Worm (Caenorhabditis elegans) whole organism, L2 larva: ENCODE results near the gene K04G11.3.
A peak's percentile ranks its signal among the peaks of the same experiment; 100 is the strongest.

Experiments used
- C34F6.9 ChIP-seq: fragments of 150-350 bp; optimal IDR thresholded peaks from 2 replicates; lab custom pipeline; 2014; ENCODE audit warnings: missing biosample characterization, missing genetic modification characterization
- F13H6.1 ChIP-seq: sonication (generic microtip); optimal IDR thresholded peaks from 2 replicates; lab custom pipeline; 2016; ENCODE audit warnings: missing genetic modification characterization, missing compliant biosample characterization
- R02D3.7 ChIP-seq: fragments of 150-350 bp; optimal IDR thresholded peaks from 2 replicates; lab custom pipeline; 2014; ENCODE audit warnings: missing biosample characterization, missing genetic modification characterization
- Y55F3AM.14 ChIP-seq: fragments of 200-800 bp; sonication (Bioruptor generic); optimal IDR thresholded peaks from 2 replicates; lab custom pipeline; 2018; ENCODE audit warnings: mild to moderate bottlenecking, missing genetic modification characterization, missing compliant biosample characterization
- alr-1 ChIP-seq: fragments of 150-350 bp; optimal IDR thresholded peaks from 2 replicates; lab custom pipeline; 2014; ENCODE audit warnings: missing biosample characterization, missing genetic modification characterization
- aly-2 ChIP-seq: fragments of 150-350 bp; optimal IDR thresholded peaks from 2 replicates; lab custom pipeline; 2014; ENCODE audit warnings: missing biosample characterization, missing genetic modification characterization
- ama-1 ChIP-seq: fragments of 150-350 bp; optimal IDR thresholded peaks from 2 replicates; lab custom pipeline; 2018; ENCODE audit warnings: inconsistent platforms
- blmp-1 ChIP-seq: sonication (generic microtip); optimal IDR thresholded peaks from 2 replicates; lab custom pipeline; 2017; ENCODE audit warnings: missing genetic modification characterization, mild to moderate bottlenecking, missing compliant biosample characterization, antibody characterized with exemption, moderate library complexity; ENCODE audit not compliant: insufficient read depth
- ceh-16 ChIP-seq: fragments of 150-350 bp; optimal IDR thresholded peaks from 2 replicates; lab custom pipeline; 2014; ENCODE audit warnings: missing biosample characterization, missing genetic modification characterization
- ceh-82 ChIP-seq: fragments of 150-350 bp; optimal IDR thresholded peaks from 2 replicates; lab custom pipeline; 2014; ENCODE audit warnings: missing biosample characterization, missing genetic modification characterization
- crh-2 ChIP-seq: sonication (generic microtip); optimal IDR thresholded peaks from 2 replicates; lab custom pipeline; 2017; ENCODE audit warnings: missing biosample characterization, missing genetic modification characterization
- dmd-4 ChIP-seq: sonication (generic microtip); optimal IDR thresholded peaks from 2 replicates; lab custom pipeline; 2017; ENCODE audit warnings: missing biosample characterization, missing genetic modification characterization
- egl-27 ChIP-seq: sonication (generic microtip); optimal IDR thresholded peaks from 3 replicates; lab custom pipeline; 2017; ENCODE audit warnings: missing biosample characterization, missing genetic modification reagents, missing genetic modification characterization
- elt-1 ChIP-seq: fragments of 150-350 bp; optimal IDR thresholded peaks from 2 replicates; lab custom pipeline; 2014; ENCODE audit warnings: missing biosample characterization, missing genetic modification characterization
- fos-1 ChIP-seq: fragments of 150-350 bp; optimal IDR thresholded peaks from 2 replicates; lab custom pipeline; 2014; ENCODE audit warnings: missing biosample characterization, missing genetic modification characterization
- gmeb-1 ChIP-seq: fragments of 150-350 bp; optimal IDR thresholded peaks from 2 replicates; lab custom pipeline; 2014; ENCODE audit warnings: missing biosample characterization, missing genetic modification characterization
- lin-11 ChIP-seq: fragments of 150-350 bp; sonication (generic microtip); optimal IDR thresholded peaks from 2 replicates; lab custom pipeline; 2014; ENCODE audit warnings: missing biosample characterization, missing genetic modification characterization, inconsistent platforms, mixed read lengths
- lin-13 ChIP-seq: fragments of 150-350 bp; optimal IDR thresholded peaks from 2 replicates; lab custom pipeline; 2014; ENCODE audit warnings: missing biosample characterization, missing genetic modification reagents, missing genetic modification characterization
- lin-39 ChIP-seq: fragments of 150-350 bp; optimal IDR thresholded peaks from 2 replicates; lab custom pipeline; 2014; ENCODE audit warnings: missing biosample characterization, missing genetic modification reagents, missing genetic modification characterization
- lsy-2 ChIP-seq, 2 experiments: fragments of 150-350 bp in 1 of 2; sonication (generic microtip) in 1 of 2; optimal IDR thresholded peaks; 2 replicates each; lab custom pipeline; 2014 to 2017; ENCODE audit warnings: missing biosample characterization in 2 of 2, missing genetic modification characterization in 2 of 2
- mab-5 ChIP-seq: fragments of 150-350 bp; optimal IDR thresholded peaks from 2 replicates; lab custom pipeline; 2014; ENCODE audit warnings: missing biosample characterization, missing genetic modification characterization
- mbf-1 ChIP-seq: sonication (generic microtip); optimal IDR thresholded peaks from 2 replicates; lab custom pipeline; 2017; ENCODE audit warnings: missing biosample characterization, missing genetic modification characterization
- mdl-1 ChIP-seq, 2 experiments: fragments of 150-350 bp in 1 of 2; sonication (generic microtip) in 1 of 2; optimal IDR thresholded peaks; 2 replicates each; lab custom pipeline; 2017; ENCODE audit warnings: missing biosample characterization in 2 of 2, missing genetic modification characterization in 2 of 2
- nhr-11 ChIP-seq: fragments of 150-350 bp; optimal IDR thresholded peaks from 2 replicates; lab custom pipeline; 2014; ENCODE audit warnings: missing biosample characterization, missing genetic modification characterization
- nhr-12 ChIP-seq: fragments of 150-350 bp; optimal IDR thresholded peaks from 2 replicates; lab custom pipeline; 2014; ENCODE audit warnings: missing biosample characterization, missing genetic modification characterization
- nhr-129 ChIP-seq: fragments of 150-350 bp; optimal IDR thresholded peaks from 2 replicates; lab custom pipeline; 2014; ENCODE audit warnings: missing biosample characterization, missing genetic modification characterization
- nhr-21 ChIP-seq: fragments of 150-350 bp; optimal IDR thresholded peaks from 2 replicates; lab custom pipeline; 2014; ENCODE audit warnings: missing biosample characterization, missing genetic modification characterization
- nhr-237 ChIP-seq: fragments of 150-350 bp; optimal IDR thresholded peaks from 2 replicates; lab custom pipeline; 2014; ENCODE audit warnings: missing biosample characterization, missing genetic modification characterization
- nhr-25 ChIP-seq: fragments of 150-350 bp; sonication (generic microtip); optimal IDR thresholded peaks from 3 replicates; lab custom pipeline; 2014; ENCODE audit warnings: missing biosample characterization, missing genetic modification characterization
- peb-1 ChIP-seq: fragments of 150-350 bp; optimal IDR thresholded peaks from 2 replicates; lab custom pipeline; 2014; ENCODE audit warnings: missing biosample characterization, missing genetic modification characterization
- sem-4 ChIP-seq: fragments of 150-350 bp; optimal IDR thresholded peaks from 2 replicates; lab custom pipeline; 2014; ENCODE audit warnings: missing biosample characterization, missing genetic modification reagents, missing genetic modification characterization
- skn-1 ChIP-seq: sonication (generic microtip); optimal IDR thresholded peaks from 2 replicates; lab custom pipeline; 2017; ENCODE audit warnings: missing biosample characterization, missing genetic modification characterization
- sma-3 ChIP-seq: sonication (generic microtip); optimal IDR thresholded peaks from 2 replicates; lab custom pipeline; 2016; ENCODE audit warnings: missing genetic modification reagents, missing genetic modification characterization, missing compliant biosample characterization
- sma-9 ChIP-seq, 2 experiments: fragments of 150-350 bp in 1 of 2; sonication (generic microtip) in 1 of 2; optimal IDR thresholded peaks; 2 replicates each; lab custom pipeline; 2014 to 2016; ENCODE audit warnings: missing genetic modification characterization in 2 of 2, mild to moderate bottlenecking in 1 of 2, missing biosample characterization in 1 of 2, missing compliant biosample characterization in 1 of 2, missing genetic modification reagents in 1 of 2, moderate library complexity in 1 of 2
- snpc-4 ChIP-seq: fragments of 150-350 bp; optimal IDR thresholded peaks from 2 replicates; lab custom pipeline; 2014; ENCODE audit warnings: missing biosample characterization, missing genetic modification characterization
- unc-39 ChIP-seq: fragments of 150-350 bp; optimal IDR thresholded peaks from 2 replicates; lab custom pipeline; 2014; ENCODE audit warnings: missing biosample characterization, missing genetic modification characterization
- unc-55 ChIP-seq: fragments of 150-350 bp; sonication (generic microtip); optimal IDR thresholded peaks from 3 replicates; lab custom pipeline; 2014; ENCODE audit warnings: missing biosample characterization, missing genetic modification reagents, missing genetic modification characterization
- unc-62 ChIP-seq: fragments of 150-350 bp; optimal IDR thresholded peaks from 2 replicates; lab custom pipeline; 2014; ENCODE audit warnings: missing biosample characterization, missing genetic modification reagents, missing genetic modification characterization
- zag-1 ChIP-seq: fragments of 150-350 bp; optimal IDR thresholded peaks from 2 replicates; lab custom pipeline; 2014; ENCODE audit warnings: missing biosample characterization, missing genetic modification characterization
- ztf-1 ChIP-seq: fragments of 200-800 bp; sonication (Bioruptor generic); conservative IDR thresholded peaks from 2 replicates; pipeline ENCODE4 v1.3.6; 2022; ENCODE audit warnings: missing genetic modification characterization, missing compliant biosample characterization
- ztf-4 ChIP-seq: fragments of 150-350 bp; optimal IDR thresholded peaks from 2 replicates; lab custom pipeline; 2014; ENCODE audit warnings: missing biosample characterization, missing genetic modification characterization

K04G11.3 gene

ce11 chrX:14312416-14312815 lies 35.1 kb downstream of the K04G11.3 start (continued):
- TF ChIP-seq crh-2 = peak; percentile 55
- peak; percentile 6 for TF ChIP-seq mab-5 (tag; lab: Kevin White, UChicago)
- no peak for TF ChIP-seq aly-2
- TF ChIP-seq F13H6.1 (tag; lab: Kevin White, UChicago) = peak; percentile 86
- no peak for TF ChIP-seq ama-1
- TF ChIP-seq lin-39 (tag; lab: Kevin White, UChicago) = no peak
- TF ChIP-seq sma-3 (GFP tag; lab: Kevin White, UChicago) = peak; percentile 54
- TF ChIP-seq ceh-82 (tag; lab: Kevin White, UChicago) = peak; percentile 35
- TF ChIP-seq blmp-1 (tag; lab: Kevin White, UChicago) = peak; percentile 22
- peak; percentile 48 for TF ChIP-seq ztf-4 (tag; lab: Kevin White, UChicago)
- TF ChIP-seq ceh-16 = peak; percentile 70
- TF ChIP-seq ztf-1 (GFP tag; lab: Robert Waterston, UW) = no peak
- TF ChIP-seq egl-27 = peak; percentile 58
- TF ChIP-seq sem-4 (tag; lab: Kevin White, UChicago) = peak; percentile 78
- TF ChIP-seq unc-62 (GFP tag; lab: Kevin White, UChicago) = no peak
- TF ChIP-seq Y55F3AM.14 (GFP tag; lab: Kevin White, UChicago) = no peak
- TF ChIP-seq peb-1 (tag; lab: Kevin White, UChicago) = no peak
- TF ChIP-seq zag-1 (tag; lab: Kevin White, UChicago) = peak; percentile 49
- TF ChIP-seq nhr-11 = no peak
- peak; percentile 59 for TF ChIP-seq skn-1

- no peak for TF ChIP-seq nhr-237 (tag; lab: Kevin White, UChicago)
- TF ChIP-seq snpc-4 (tag; lab: Kevin White, UChicago) = no peak
- TF ChIP-seq Y55F3AM.14 (GFP tag; lab: Kevin White, UChicago) = no peak
- TF ChIP-seq ceh-82 (tag; lab: Kevin White, UChicago) = no peak
- no peak for TF ChIP-seq dmd-4 (tag; lab: Kevin White, UChicago)
- no peak for TF ChIP-seq nhr-12 (tag; lab: Kevin White, UChicago)
- no peak for TF ChIP-seq lin-11 (tag; lab: Kevin White, UChicago)
- TF ChIP-seq, all 48 proteins: peak for 0
These were observed 35.9 kb downstream of the K04G11.3 start, which contains the start of gene mgrn-1 for ce11 chrX:14311583-14311982. TSS of gene mgrn-1 (minus strand) at chrX:14311683.

ce11 chrX:14309656-14310055 lies 37.8 kb downstream of the K04G11.3 start:
- TF ChIP-seq nhr-12 (tag; lab: Kevin White, UChicago) (no peak), fos-1 (tag; lab: Kevin White, UChicago) (no peak), ceh-82 (tag; lab: Kevin White, UChicago) (no peak), mbf-1 (no peak)
- TF ChIP-seq, all 48 proteins: peak for 0

- TF ChIP-seq mbf-1 (no peak), lsy-2 (tag; optimal IDR thresholded peaks at IDR 0.05; lab: Kevin White, UChicago) (no peak)
These were observed 39.8 kb downstream of the K04G11.3 start, which contains the start of gene gphr-2 for ce11 chrX:14307667-14308066. TSS of gene gphr-2 (minus strand) at chrX:14307767.

ce11 chrX:14303078-14303477 lies 44.4 kb downstream of the K04G11.3 start, which contains the start of gene C11H1.5:
TSS of gene C11H1.5 (minus strand) at chrX:14303178.
- TF ChIP-seq mab-5 (tag; lab: Kevin White, UChicago) = no peak
- TF ChIP-seq ceh-82 (tag; lab: Kevin White, UChicago) = no peak
- no peak for TF ChIP-seq aly-2
- no peak for TF ChIP-seq F13H6.1 (tag; lab: Kevin White, UChicago)
- TF ChIP-seq alr-1 (tag; lab: Kevin White, UChicago) = no peak
- TF ChIP-seq gmeb-1 (tag; lab: Kevin White, UChicago) = no peak
- no peak for TF ChIP-seq mdl-1 (tag; optimal IDR thresholded peaks at IDR 0.05; lab: Kevin White, UChicago)
- TF ChIP-seq snpc-4 (tag; lab: Kevin White, UChicago) = no peak
- TF ChIP-seq, all 48 proteins: peak for 0

- TF ChIP-seq peb-1 (tag; lab: Kevin White, UChicago) (peak; percentile 80), nhr-25 (tag; lab: Kevin White, UChicago) (peak; percentile 52), egl-27 (peak; percentile 62), unc-55 (GFP tag; lab: Kevin White, UChicago) (peak; percentile 83), dmd-4 (tag; lab: Kevin White, UChicago) (no peak), unc-39 (tag; lab: Kevin White, UChicago) (no peak), alr-1 (tag; lab: Kevin White, UChicago) (no peak), sma-9 (GFP tag; optimal IDR thresholded peaks at IDR 0.05; lab: Kevin White, UChicago) (peak; percentile 79), sma-9 (tag; optimal IDR thresholded peaks at IDR 0.05; lab: Kevin White, UChicago) (no peak), ztf-1 (GFP tag; lab: Robert Waterston, UW) (no peak), ama-1 (no peak), nhr-129 (peak; percentile 91), crh-2 (peak; percentile 83), lin-13 (GFP tag; lab: Kevin White, UChicago) (peak; percentile 78), C34F6.9 (tag; lab: Kevin White, UChicago) (peak; percentile 87), skn-1 (no peak), nhr-237 (tag; lab: Kevin White, UChicago) (no peak), R02D3.7 (tag; lab: Kevin White, UChicago) (no peak), mdl-1 (tag; optimal IDR thresholded peaks at IDR 0.05; lab: Kevin White, UChicago) (peak; percentile 35 to 50), gmeb-1 (tag; lab: Kevin White, UChicago) (peak; percentile 63), elt-1 (tag; lab: Kevin White, UChicago) (no peak), nhr-21 (tag; lab: Kevin White, UChicago) (no peak), ceh-16 (no peak)
These were observed 50.3 kb downstream of the K04G11.3 start for ce11 chrX:14297209-14297608.
